Worm (Caenorhabditis elegans) whole organism, L1 larva: Measurements from ENCODE around the gene zip-6.

Source experiments
- C16A3.4 ChIP-seq: fragments of 150-350 bp; optimal IDR thresholded peaks from 2 replicates; lab custom pipeline; 2014; ENCODE audit warnings: missing biosample characterization, missing genetic modification characterization
- F16B12.6 ChIP-seq: fragments of 150-350 bp; optimal IDR thresholded peaks from 2 replicates; lab custom pipeline; 2014; ENCODE audit warnings: missing biosample characterization, missing genetic modification characterization
- aha-1 ChIP-seq: fragments of 150-350 bp; optimal IDR thresholded peaks from 2 replicates; lab custom pipeline; 2014; ENCODE audit warnings: missing biosample characterization, missing genetic modification characterization
- aly-2 ChIP-seq: fragments of 150-350 bp; optimal IDR thresholded peaks from 2 replicates; lab custom pipeline; 2014; ENCODE audit warnings: missing biosample characterization, missing genetic modification characterization
- blmp-1 ChIP-seq: fragments of 150-350 bp; optimal IDR thresholded peaks from 2 replicates; lab custom pipeline; 2014; ENCODE audit warnings: missing biosample characterization, missing genetic modification characterization
- ceh-63 ChIP-seq: fragments of 200-800 bp; sonication (Bioruptor generic); optimal IDR thresholded peaks from 2 replicates; lab custom pipeline; 2018; ENCODE audit warnings: mild to moderate bottlenecking, missing genetic modification characterization, missing compliant biosample characterization
- ceh-8 ChIP-seq: fragments of 200-800 bp; sonication (Bioruptor generic); optimal IDR thresholded peaks from 2 replicates; lab custom pipeline; 2018; ENCODE audit warnings: mild to moderate bottlenecking, missing genetic modification characterization, moderate library complexity, missing compliant biosample characterization
- ceh-82 ChIP-seq, 3 experiments: fragments of 150-350 bp in 1 of 3; sonication (generic microtip) in 2 of 3; optimal IDR thresholded peaks; 2 replicates each; lab custom pipeline; 2014 to 2017; ENCODE audit warnings: missing biosample characterization in 3 of 3, missing genetic modification characterization in 3 of 3
- ceh-90 ChIP-seq: sonication (generic microtip); optimal IDR thresholded peaks from 2 replicates; lab custom pipeline; 2016; ENCODE audit warnings: missing genetic modification characterization, missing compliant biosample characterization
- dpl-1 ChIP-seq, 3 experiments: fragments of 150-350 bp in 2 of 3; sonication (generic microtip) in 1 of 3; optimal IDR thresholded peaks; 2 replicates each; lab custom pipeline; 2014 to 2017; ENCODE audit warnings: missing biosample characterization in 3 of 3, missing genetic modification characterization in 3 of 3, missing genetic modification reagents in 3 of 3
- dsc-1 ChIP-seq: sonication (generic microtip); optimal IDR thresholded peaks from 2 replicates; lab custom pipeline; 2016; ENCODE audit warnings: mild to moderate bottlenecking, missing genetic modification characterization, missing compliant biosample characterization
- efl-1 ChIP-seq, 4 experiments: fragments of 150-350 bp; optimal IDR thresholded peaks in 3 of 4; peaks in 1 of 4; 1 replicate in 1 of 4; 2 replicates in 3 of 4; lab custom pipeline; 2014; ENCODE audit warnings: missing biosample characterization in 2 of 4, missing genetic modification characterization in 2 of 4, missing genetic modification reagents in 2 of 4
- egl-13 ChIP-seq: sonication (generic microtip); optimal IDR thresholded peaks from 2 replicates; lab custom pipeline; 2016; ENCODE audit warnings: missing genotype, missing genetic modification reagents, missing genetic modification characterization, missing compliant biosample characterization
- egl-27 ChIP-seq, 2 experiments: fragments of 150-350 bp in 1 of 2; sonication (generic microtip); optimal IDR thresholded peaks; 3 replicates each; lab custom pipeline; 2017 to 2018; ENCODE audit warnings: missing biosample characterization in 2 of 2, missing genetic modification characterization in 2 of 2, missing genetic modification reagents in 2 of 2
- elt-3 ChIP-seq, 6 experiments: fragments of 150-350 bp in 1 of 6; sonication (generic microtip); optimal IDR thresholded peaks; 2 replicates each; lab custom pipeline; 2017 to 2018; ENCODE audit warnings: missing biosample characterization in 6 of 6, missing genetic modification characterization in 6 of 6, inconsistent platforms in 1 of 6
- fkh-10 ChIP-seq: sonication (generic microtip); optimal IDR thresholded peaks from 2 replicates; lab custom pipeline; 2017; ENCODE audit warnings: missing biosample characterization, missing genetic modification reagents, missing genetic modification characterization
- grh-1 ChIP-seq: fragments of 200-800 bp; sonication (Bioruptor generic); IDR thresholded peaks from 2 replicates; pipeline ENCODE4 v1.3.6; 2022; ENCODE audit warnings: missing genetic modification reagents, missing genetic modification characterization, missing compliant biosample characterization
- hlh-4 ChIP-seq: sonication (generic microtip); optimal IDR thresholded peaks from 2 replicates; lab custom pipeline; 2016; ENCODE audit warnings: mild to moderate bottlenecking, missing genetic modification characterization, missing compliant biosample characterization
- hpl-2 ChIP-seq: fragments of 150-350 bp; optimal IDR thresholded peaks from 2 replicates; lab custom pipeline; 2014; ENCODE audit warnings: missing biosample characterization, missing genetic modification reagents, missing genetic modification characterization
- isw-1 ChIP-seq: fragments of 200-800 bp; sonication (Bioruptor generic); IDR thresholded peaks from 2 replicates; pipeline ENCODE4 v1.3.6; 2022; ENCODE audit warnings: missing genetic modification characterization, missing compliant biosample characterization
- lin-14 ChIP-seq: fragments of 200-800 bp; sonication (Bioruptor generic); optimal IDR thresholded peaks from 2 replicates; lab custom pipeline; 2018; ENCODE audit warnings: mild to moderate bottlenecking, missing genetic modification characterization, moderate library complexity, missing compliant biosample characterization
- lin-15B ChIP-seq: fragments of 150-350 bp; sonication (generic microtip); optimal IDR thresholded peaks from 3 replicates; lab custom pipeline; 2014; ENCODE audit warnings: missing biosample characterization, missing genetic modification characterization
- nhr-20 ChIP-seq: sonication (generic microtip); optimal IDR thresholded peaks from 2 replicates; lab custom pipeline; 2016; ENCODE audit warnings: mild to moderate bottlenecking, missing genetic modification characterization, missing compliant biosample characterization
- nhr-237 ChIP-seq: fragments of 150-350 bp; optimal IDR thresholded peaks from 2 replicates; lab custom pipeline; 2014; ENCODE audit warnings: missing biosample characterization, missing genetic modification characterization
- nhr-77 ChIP-seq: fragments of 150-350 bp; optimal IDR thresholded peaks from 2 replicates; lab custom pipeline; 2014; ENCODE audit warnings: missing biosample characterization, missing genetic modification characterization
- pax-3 ChIP-seq: fragments of 200-800 bp; sonication (Bioruptor generic); optimal IDR thresholded peaks from 2 replicates; lab custom pipeline; 2018; ENCODE audit warnings: mild to moderate bottlenecking, missing genetic modification characterization, moderate library complexity, missing compliant biosample characterization
- skn-1 ChIP-seq: fragments of 150-350 bp; optimal IDR thresholded peaks from 2 replicates; lab custom pipeline; 2014; ENCODE audit warnings: missing biosample characterization, missing genetic modification characterization
- snpc-4 ChIP-seq: fragments of 150-350 bp; optimal IDR thresholded peaks from 2 replicates; lab custom pipeline; 2014; ENCODE audit warnings: missing biosample characterization, missing genetic modification characterization
- snu-23 ChIP-seq: sonication (generic microtip); optimal IDR thresholded peaks from 2 replicates; lab custom pipeline; 2016; ENCODE audit warnings: missing genetic modification characterization, missing compliant biosample characterization
- tbx-2 ChIP-seq: sonication (generic microtip); optimal IDR thresholded peaks from 2 replicates; lab custom pipeline; 2016; ENCODE audit warnings: missing genetic modification characterization, missing compliant biosample characterization
- unc-130 ChIP-seq: fragments of 150-350 bp; optimal IDR thresholded peaks from 2 replicates; lab custom pipeline; 2017; ENCODE audit warnings: missing biosample characterization, missing genetic modification characterization, inconsistent platforms
- unc-30 ChIP-seq: sonication (generic microtip); optimal IDR thresholded peaks from 2 replicates; lab custom pipeline; 2017; ENCODE audit warnings: missing biosample characterization, missing genetic modification characterization
- unc-86 ChIP-seq: sonication (generic microtip); optimal IDR thresholded peaks from 2 replicates; lab custom pipeline; 2016; ENCODE audit warnings: missing genetic modification characterization, missing compliant biosample characterization
- xbp-1 ChIP-seq: sonication (generic microtip); optimal IDR thresholded peaks from 2 replicates; lab custom pipeline; 2016; ENCODE audit warnings: missing genetic modification characterization, missing compliant biosample characterization
- zag-1 ChIP-seq: fragments of 150-350 bp; optimal IDR thresholded peaks from 2 replicates; lab custom pipeline; 2014; ENCODE audit warnings: missing biosample characterization, missing genetic modification characterization
- zip-4 ChIP-seq: fragments of 200-800 bp; sonication (Bioruptor generic); optimal IDR thresholded peaks from 2 replicates; lab custom pipeline; 2018; ENCODE audit warnings: mild to moderate bottlenecking, missing genetic modification characterization, moderate library complexity, missing compliant biosample characterization

Gene zip-6

ce11 chrIV:11235755-11236154 lies 17.8 kb upstream of the zip-6 start:
- TF ChIP-seq lin-14 (GFP tag; lab: Kevin White, UChicago) (peak; percentile 49), nhr-20 (tag; lab: Kevin White, UChicago) (no peak), grh-1 (no peak)

- no peak for TF ChIP-seq elt-3 (tag; optimal IDR thresholded peaks at IDR 0.05; lab: Kevin White, UChicago)
- no peak for TF ChIP-seq unc-86
- no peak for TF ChIP-seq C16A3.4 (tag; lab: Kevin White, UChicago)
- no peak for TF ChIP-seq fkh-10 (GFP tag; lab: Kevin White, UChicago)
- no peak for TF ChIP-seq dpl-1 (GFP tag; optimal IDR thresholded peaks at IDR 0.05; lab: Kevin White, UChicago)
- TF ChIP-seq snu-23 (GFP tag; lab: Kevin White, UChicago): no peak
- TF ChIP-seq tbx-2 (tag; lab: Kevin White, UChicago): no peak
- TF ChIP-seq ceh-63 (GFP tag; lab: Kevin White, UChicago): no peak
Measured at ce11 chrIV:11231376-11231775, 13.4 kb upstream of the zip-6 start.

- TF ChIP-seq ceh-8: no peak
- TF ChIP-seq aha-1 (tag; lab: Kevin White, UChicago): no peak
- TF ChIP-seq egl-13 (tag; lab: Kevin White, UChicago): no peak
- no peak for TF ChIP-seq zag-1 (tag; lab: Kevin White, UChicago)
- TF ChIP-seq lin-15B (tag; lab: Kevin White, UChicago): no peak
- TF ChIP-seq egl-27 (tag; optimal IDR thresholded peaks at IDR 0.05; lab: Kevin White, UChicago): no peak
- no peak for TF ChIP-seq dsc-1
- TF ChIP-seq hlh-4: no peak
- TF ChIP-seq unc-130 (tag; lab: Kevin White, UChicago): no peak
Measured at ce11 chrIV:11230069-11230468, 12.1 kb upstream of the zip-6 start, which contains the start of gene best-7. best-7 (minus strand) TSS chrIV:11230307.

- no peak for TF ChIP-seq efl-1 (optimal IDR thresholded peaks at IDR 0.05; lab: Kevin White, UChicago)
- peak in 1 of 2 experiments; percentile 78 for TF ChIP-seq efl-1 (GFP tag; optimal IDR thresholded peaks at IDR 0.05 in 1 of 2; lab: Kevin White, UChicago)
- no peak for TF ChIP-seq isw-1 (GFP tag; lab: Robert Waterston, UW)
Measured at ce11 chrIV:11229013-11229412, 11.1 kb upstream of the zip-6 start.

ce11 chrIV:11226545-11226944 lies 8.6 kb upstream of the zip-6 start:
- TF ChIP-seq nhr-237 (tag; lab: Kevin White, UChicago) (no peak), ceh-82 (tag; optimal IDR thresholded peaks at IDR 0.05; lab: Kevin White, UChicago) (no peak), F16B12.6 (tag; lab: Kevin White, UChicago) (no peak), aly-2 (tag; lab: Kevin White, UChicago) (no peak), pax-3 (tag; lab: Kevin White, UChicago) (no peak), ceh-63 (GFP tag; lab: Kevin White, UChicago) (no peak), zip-4 (GFP tag; lab: Kevin White, UChicago) (no peak), unc-30 (tag; lab: Kevin White, UChicago) (no peak), xbp-1 (tag; lab: Kevin White, UChicago) (no peak), nhr-77 (no peak), blmp-1 (tag; lab: Kevin White, UChicago) (no peak), ceh-90 (no peak), snpc-4 (tag; lab: Kevin White, UChicago) (no peak), skn-1 (tag; lab: Kevin White, UChicago) (no peak), hpl-2 (no peak)
